Worm (Caenorhabditis elegans) whole organism, young adult: ENCODE results near the gene M05D6.8.

Source experiments
- D2030.7 ChIP-seq: fragments of 200-800 bp; sonication (Bioruptor generic); IDR thresholded peaks from 2 replicates; pipeline ENCODE4 v1.3.6; 2022; ENCODE audit warnings: missing genetic modification reagents, missing genetic modification characterization, missing compliant biosample characterization
- F10E7.11 ChIP-seq: sonication (generic microtip); optimal IDR thresholded peaks from 2 replicates; lab custom pipeline; 2017; ENCODE audit warnings: mild to moderate bottlenecking, missing genetic modification characterization, moderate library complexity, missing compliant biosample characterization
- F23B12.7 ChIP-seq: sonication (generic microtip); optimal IDR thresholded peaks from 2 replicates; lab custom pipeline; 2017; ENCODE audit warnings: missing genetic modification characterization, mild to moderate bottlenecking, missing compliant biosample characterization, antibody characterized with exemption, moderate library complexity; ENCODE audit not compliant: insufficient read depth
- F39B2.1 ChIP-seq: fragments of 200-800 bp; sonication (Bioruptor generic); IDR thresholded peaks from 2 replicates; pipeline ENCODE4 v1.3.6; 2022; ENCODE audit warnings: missing genetic modification reagents, missing genetic modification characterization, missing compliant biosample characterization
- F57C9.4 ChIP-seq: sonication (generic microtip); optimal IDR thresholded peaks from 2 replicates; lab custom pipeline; 2017; ENCODE audit warnings: mild to moderate bottlenecking, missing genetic modification characterization, missing compliant biosample characterization
- Y67H2A.10 ChIP-seq: fragments of 200-800 bp; sonication (Bioruptor generic); conservative IDR thresholded peaks from 2 replicates; pipeline ENCODE4 v1.3.6; 2022; ENCODE audit warnings: missing genetic modification reagents, missing genetic modification characterization, missing compliant biosample characterization
- Y95B8A.8 ChIP-seq: fragments of 200-800 bp; sonication (Bioruptor generic); IDR thresholded peaks from 2 replicates; pipeline ENCODE4 v1.3.6; 2022; ENCODE audit warnings: missing genetic modification reagents, missing genetic modification characterization, missing compliant biosample characterization
- ZK185.1 ChIP-seq: sonication (generic microtip); optimal IDR thresholded peaks from 2 replicates; lab custom pipeline; 2016; ENCODE audit warnings: mild to moderate bottlenecking, missing genetic modification characterization, missing compliant biosample characterization; ENCODE audit not compliant: poor library complexity, severe bottlenecking
- attf-5 ChIP-seq: fragments of 200-800 bp; sonication (Bioruptor generic); optimal IDR thresholded peaks from 2 replicates; lab custom pipeline; 2018; ENCODE audit warnings: mild to moderate bottlenecking, missing genetic modification characterization, missing compliant biosample characterization
- attf-6 ChIP-seq: fragments of 200-800 bp; sonication (Bioruptor generic); IDR thresholded peaks from 2 replicates; pipeline ENCODE4 v1.3.6; 2022; ENCODE audit warnings: missing genetic modification reagents, missing genetic modification characterization, missing compliant biosample characterization
- ccch-3 ChIP-seq: fragments of 200-800 bp; sonication (Bioruptor generic); optimal IDR thresholded peaks from 2 replicates; lab custom pipeline; 2018; ENCODE audit warnings: mild to moderate bottlenecking, missing genetic modification characterization, missing compliant biosample characterization
- ceh-100 ChIP-seq: fragments of 200-800 bp; sonication (Bioruptor generic); IDR thresholded peaks from 2 replicates; pipeline ENCODE4 v1.3.6; 2022; ENCODE audit warnings: missing genetic modification reagents, missing genetic modification characterization, missing compliant biosample characterization
- ceh-40 ChIP-seq: fragments of 200-800 bp; sonication (Bioruptor generic); IDR thresholded peaks from 2 replicates; pipeline ENCODE4 v1.3.6; 2022; ENCODE audit warnings: missing genetic modification characterization, missing compliant biosample characterization
- hlh-26 ChIP-seq: fragments of 200-800 bp; sonication (Bioruptor generic); conservative IDR thresholded peaks from 2 replicates; pipeline ENCODE4 v1.3.6; 2022; ENCODE audit warnings: missing genetic modification reagents, missing genetic modification characterization, missing compliant biosample characterization
- let-526 ChIP-seq: fragments of 200-800 bp; sonication (Bioruptor generic); IDR thresholded peaks from 2 replicates; pipeline ENCODE4 v1.3.6; 2022; ENCODE audit warnings: missing genetic modification reagents, missing genetic modification characterization, missing compliant biosample characterization
- lin-26 ChIP-seq: fragments of 200-800 bp; sonication (Bioruptor generic); IDR thresholded peaks from 2 replicates; pipeline ENCODE4 v1.3.6; 2022; ENCODE audit warnings: missing genetic modification reagents, missing genetic modification characterization, missing compliant biosample characterization
- lin-40 ChIP-seq: sonication (generic microtip); optimal IDR thresholded peaks from 2 replicates; lab custom pipeline; 2016; ENCODE audit warnings: missing genetic modification characterization, mild to moderate bottlenecking, missing compliant biosample characterization, missing genotype, missing genetic modification reagents
- lin-54 ChIP-seq: fragments of 200-800 bp; sonication (Bioruptor generic); optimal IDR thresholded peaks from 2 replicates; lab custom pipeline; 2018; ENCODE audit warnings: mild to moderate bottlenecking, missing genetic modification characterization, missing compliant biosample characterization
- mel-28 ChIP-seq: sonication (generic microtip); optimal IDR thresholded peaks from 2 replicates; lab custom pipeline; 2016; ENCODE audit warnings: borderline replicate concordance, mild to moderate bottlenecking, missing genetic modification characterization, missing compliant biosample characterization
- nfya-2 ChIP-seq: fragments of 200-800 bp; sonication (Bioruptor generic); IDR thresholded peaks from 2 replicates; pipeline ENCODE4 v1.3.6; 2022; ENCODE audit warnings: missing genetic modification reagents, missing genetic modification characterization, missing compliant biosample characterization
- nfyb-1 ChIP-seq: fragments of 200-800 bp; sonication (Bioruptor generic); IDR thresholded peaks from 2 replicates; pipeline ENCODE4 v1.3.6; 2022; ENCODE audit warnings: missing genetic modification reagents, missing genetic modification characterization, missing compliant biosample characterization
- nhr-120 ChIP-seq: fragments of 200-800 bp; sonication (Bioruptor generic); IDR thresholded peaks from 2 replicates; pipeline ENCODE4 v1.3.6; 2022; ENCODE audit warnings: missing genetic modification characterization, missing compliant biosample characterization
- nhr-27 ChIP-seq: fragments of 200-800 bp; sonication (Bioruptor generic); optimal IDR thresholded peaks from 2 replicates; lab custom pipeline; 2018; ENCODE audit warnings: mild to moderate bottlenecking, missing genetic modification characterization, moderate library complexity, missing compliant biosample characterization
- rcor-1 ChIP-seq: fragments of 200-800 bp; sonication (Bioruptor generic); IDR thresholded peaks from 2 replicates; pipeline ENCODE4 v1.3.6; 2022; ENCODE audit warnings: missing genetic modification reagents, missing genetic modification characterization, missing compliant biosample characterization
- snpc-1.3 ChIP-seq: sonication (generic microtip); optimal IDR thresholded peaks from 2 replicates; lab custom pipeline; 2017; ENCODE audit warnings: missing genetic modification characterization, mild to moderate bottlenecking, missing compliant biosample characterization, antibody characterized with exemption, moderate library complexity, missing genotype, missing genetic modification reagents; ENCODE audit not compliant: insufficient read depth
- sptf-2 ChIP-seq: fragments of 200-800 bp; sonication (Bioruptor generic); optimal IDR thresholded peaks from 2 replicates; lab custom pipeline; 2018; ENCODE audit warnings: mild to moderate bottlenecking, missing genetic modification characterization, missing compliant biosample characterization
- tbp1 ChIP-seq: fragments of 200-800 bp; sonication (Bioruptor generic); optimal IDR thresholded peaks from 2 replicates; lab custom pipeline; 2018; ENCODE audit warnings: mild to moderate bottlenecking, missing genetic modification characterization, missing compliant biosample characterization
- tlf-1 ChIP-seq: fragments of 200-800 bp; sonication (Bioruptor generic); optimal IDR thresholded peaks from 2 replicates; lab custom pipeline; 2018; ENCODE audit warnings: mild to moderate bottlenecking, missing genetic modification characterization, missing compliant biosample characterization
- unc-130 ChIP-seq: sonication (generic microtip); optimal IDR thresholded peaks from 2 replicates; lab custom pipeline; 2016; ENCODE audit warnings: missing genetic modification reagents, missing genetic modification characterization, missing compliant biosample characterization
- ztf-18 ChIP-seq: sonication (generic microtip); optimal IDR thresholded peaks from 2 replicates; lab custom pipeline; 2016; ENCODE audit warnings: missing genotype, mild to moderate bottlenecking, missing genetic modification characterization, missing compliant biosample characterization
- ztf-26 ChIP-seq: sonication (generic microtip); optimal IDR thresholded peaks from 2 replicates; lab custom pipeline; 2017; ENCODE audit warnings: missing genetic modification characterization, missing compliant biosample characterization
- ztf-28 ChIP-seq: fragments of 200-800 bp; sonication (Bioruptor generic); IDR thresholded peaks from 2 replicates; pipeline ENCODE4 v1.3.6; 2022; ENCODE audit warnings: missing genetic modification reagents, missing genetic modification characterization, missing compliant biosample characterization

Gene M05D6.8

DNA sequence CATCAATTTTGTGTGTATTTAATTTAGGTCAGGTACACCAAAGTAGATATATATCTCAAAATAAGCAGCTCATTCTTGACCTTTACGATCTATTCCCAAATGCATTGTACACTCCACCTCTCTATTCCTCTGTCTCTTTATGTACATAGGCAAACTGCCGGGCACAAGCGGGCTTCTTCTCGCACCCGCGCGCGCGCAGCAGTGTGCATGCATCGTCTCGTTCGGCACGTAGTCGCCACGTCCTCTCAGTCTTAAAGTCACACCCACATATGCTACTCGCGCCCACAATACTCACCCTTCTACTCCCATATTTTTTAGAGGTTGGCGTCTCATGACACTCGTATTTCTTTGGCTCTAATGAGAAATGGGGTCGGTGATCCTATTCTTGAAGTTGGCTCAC is 19.6 kb downstream of the M05D6.8 start:
- TF ChIP-seq Y67H2A.10 (GFP tag; lab: Robert Waterston, UW) (no peak), snpc-1.3 (tag; lab: Kevin White, UChicago) (no peak), lin-54 (GFP tag; lab: Kevin White, UChicago) (no peak), nhr-120 (no peak)

DNA sequence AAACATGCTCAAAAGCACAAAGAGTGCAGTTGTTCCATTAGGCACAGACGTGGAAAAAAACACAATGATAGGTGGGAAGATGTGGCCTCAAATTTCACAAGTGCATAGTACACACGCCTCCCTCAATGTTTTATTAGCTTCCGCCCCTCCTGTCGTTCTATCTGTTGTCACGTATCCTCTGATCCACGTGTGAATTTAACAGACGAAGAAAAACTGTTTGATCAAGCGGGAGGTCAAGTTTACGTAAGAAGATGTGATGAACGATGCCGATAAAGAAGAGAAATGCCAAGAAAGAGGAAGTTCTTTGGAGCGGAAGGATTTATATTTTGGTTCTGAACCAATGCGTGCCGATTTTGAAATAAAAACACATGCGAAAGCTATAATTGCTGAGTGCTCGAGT is 20.3 kb downstream of the M05D6.8 start:
- TF ChIP-seq F10E7.11 (tag; lab: Kevin White, UChicago) (no peak), attf-6 (GFP tag; lab: Robert Waterston, UW) (no peak), ztf-26 (no peak), ccch-3 (GFP tag; lab: Kevin White, UChicago) (no peak), F39B2.1 (GFP tag; lab: Robert Waterston, UW) (no peak), Y67H2A.10 (GFP tag; lab: Robert Waterston, UW) (no peak), D2030.7 (GFP tag; lab: Robert Waterston, UW) (no peak), attf-5 (GFP tag; lab: Kevin White, UChicago) (no peak), F57C9.4 (tag; lab: Kevin White, UChicago) (no peak), mel-28 (tag; lab: Kevin White, UChicago) (no peak), hlh-26 (no peak), ztf-28 (GFP tag; lab: Robert Waterston, UW) (no peak), sptf-2 (GFP tag; lab: Kevin White, UChicago) (no peak), tlf-1 (GFP tag; lab: Kevin White, UChicago) (no peak), nfya-2 (GFP tag; lab: Robert Waterston, UW) (no peak), let-526 (GFP tag; lab: Robert Waterston, UW) (no peak)

DNA sequence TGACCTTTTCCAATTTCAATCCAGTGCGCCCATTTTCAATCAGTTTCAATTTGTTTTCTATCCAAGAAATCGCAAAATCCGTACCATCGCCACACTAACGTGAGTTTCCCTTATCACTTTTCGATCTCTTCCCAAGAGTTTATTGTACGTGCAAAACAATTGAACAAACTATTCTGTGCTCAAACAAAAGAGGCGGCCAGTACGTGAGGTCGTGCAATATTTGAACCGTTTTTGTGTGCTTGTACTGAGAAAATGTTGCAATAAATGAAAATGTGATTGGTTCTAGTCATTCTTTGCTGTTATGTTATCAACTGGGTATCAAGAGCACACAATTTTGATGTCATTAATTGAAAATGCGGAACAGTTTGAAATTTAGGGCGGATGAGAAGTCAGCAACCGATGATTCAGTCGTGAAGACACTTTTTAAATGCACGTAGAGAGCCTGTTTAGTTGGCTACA is 21.4 kb downstream of the M05D6.8 start, which contains the start of gene F22B5.4:
Gene F22B5.4, plus strand, starts transcription at position 51 of the 459 bp plus-strand sequence.
- TF ChIP-seq rcor-1 (GFP tag; lab: Robert Waterston, UW) (no peak), nhr-120 (no peak), nhr-27 (tag; lab: Kevin White, UChicago) (no peak), lin-40 (tag; lab: Kevin White, UChicago) (no peak), ceh-40 (no peak), ceh-100 (GFP tag; lab: Robert Waterston, UW) (no peak), snpc-1.3 (tag; lab: Kevin White, UChicago) (no peak), nfyb-1 (GFP tag; lab: Robert Waterston, UW) (no peak), tbp1 (GFP tag; lab: Kevin White, UChicago) (no peak), hlh-26 (no peak), ztf-18 (no peak), lin-26 (no peak), nfya-2 (GFP tag; lab: Robert Waterston, UW) (no peak), F23B12.7 (tag; lab: Kevin White, UChicago) (no peak), ccch-3 (GFP tag; lab: Kevin White, UChicago) (no peak), ZK185.1 (tag; lab: Kevin White, UChicago) (no peak), unc-130 (GFP tag; lab: Kevin White, UChicago) (no peak), mel-28 (tag; lab: Kevin White, UChicago) (no peak)
- TF ChIP-seq, all 124 proteins: peak for 0

DNA sequence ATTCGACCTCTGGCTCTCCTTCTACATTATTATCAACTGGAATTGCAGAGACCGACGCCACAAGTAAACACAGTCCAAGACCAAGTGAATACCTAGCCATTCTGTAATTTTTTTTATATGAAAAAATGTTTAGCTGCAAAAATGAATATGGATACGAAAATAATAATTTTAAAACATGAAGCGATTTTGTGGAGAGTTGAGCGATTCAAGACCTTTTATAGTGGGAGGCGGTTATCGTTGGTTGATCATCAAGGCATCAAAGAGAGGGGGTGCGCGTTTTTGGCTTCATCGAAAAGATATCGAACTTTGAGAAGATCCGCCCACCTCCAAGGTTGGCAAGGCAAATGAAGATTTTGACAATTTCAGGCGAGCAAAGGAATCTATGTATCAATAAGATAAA is 24.3 kb downstream of the M05D6.8 start, which contains the start of gene cut-3:
Gene cut-3, minus strand, starts transcription at position 101 of the 400 bp plus-strand sequence.
- TF ChIP-seq sptf-2 (GFP tag; lab: Kevin White, UChicago) (no peak), Y95B8A.8 (GFP tag; lab: Robert Waterston, UW) (no peak)
